Fruit fly (Drosophila melanogaster) whole organism, prepupa: ENCODE data around the gene CG5116.

Experiments used
- Blimp-1 ChIP-seq: fragments of 200-800 bp; sonication (Bioruptor generic); optimal IDR thresholded peaks from 3 replicates; lab custom pipeline; 2017; ENCODE audit warnings: missing biosample characterization, missing genetic modification characterization, mild to moderate bottlenecking, moderate library complexity, missing genetic modification reagents
- CG10631 ChIP-seq: fragments of 200-800 bp; sonication (Bioruptor generic); optimal IDR thresholded peaks from 2 replicates; lab custom pipeline; 2016; ENCODE audit warnings: missing biosample characterization, missing genetic modification characterization
- CG11762 ChIP-seq: fragments of 200-800 bp; sonication (Bioruptor generic); optimal IDR thresholded peaks from 3 replicates; lab custom pipeline; 2016; ENCODE audit warnings: missing biosample characterization, missing genetic modification characterization; ENCODE audit not compliant: insufficient read depth
- CG15336 ChIP-seq: fragments of 200-800 bp; sonication (Bioruptor generic); IDR thresholded peaks from 2 replicates; pipeline ENCODE4 v1.3.6; 2022; ENCODE audit warnings: missing biosample characterization, missing genetic modification characterization
- CG1621 ChIP-seq: fragments of 200-800 bp; sonication (Bioruptor generic); optimal IDR thresholded peaks from 3 replicates; lab custom pipeline; 2018; ENCODE audit warnings: missing biosample characterization, mild to moderate bottlenecking, missing genetic modification characterization
- CG16779 ChIP-seq: fragments of 200-800 bp; sonication (Bioruptor generic); optimal IDR thresholded peaks from 3 replicates; lab custom pipeline; 2017; ENCODE audit warnings: missing biosample characterization, mild to moderate bottlenecking, missing genetic modification characterization
- CG3032 ChIP-seq: fragments of 200-800 bp; optimal IDR thresholded peaks from 2 replicates; lab custom pipeline; 2019; ENCODE audit warnings: missing biosample characterization, mild to moderate bottlenecking, missing genetic modification characterization, moderate library complexity
- CG31627 ChIP-seq: fragments of 200-800 bp; sonication (Bioruptor generic); optimal IDR thresholded peaks from 3 replicates; lab custom pipeline; 2016; ENCODE audit warnings: missing biosample characterization, missing genetic modification characterization
- CG32006 ChIP-seq: fragments of 200-800 bp; sonication (Bioruptor generic); optimal IDR thresholded peaks from 3 replicates; lab custom pipeline; 2017; ENCODE audit warnings: missing biosample characterization, mild to moderate bottlenecking, missing genetic modification characterization
- CG34406 ChIP-seq: fragments of 200-800 bp; sonication (Bioruptor generic); optimal IDR thresholded peaks from 3 replicates; lab custom pipeline; 2016; ENCODE audit warnings: missing biosample characterization, missing genetic modification characterization
- CG4318 ChIP-seq: fragments of 200-800 bp; sonication (Bioruptor generic); optimal IDR thresholded peaks from 3 replicates; lab custom pipeline; 2017; ENCODE audit warnings: missing biosample characterization, mild to moderate bottlenecking, missing genetic modification characterization
- CG6276 ChIP-seq: fragments of 200-800 bp; sonication (Bioruptor generic); optimal IDR thresholded peaks from 2 replicates; lab custom pipeline; 2017; ENCODE audit warnings: missing biosample characterization, mild to moderate bottlenecking, missing genetic modification characterization
- CG6792 ChIP-seq: fragments of 200-800 bp; sonication (Bioruptor generic); optimal IDR thresholded peaks from 3 replicates; lab custom pipeline; 2016; ENCODE audit warnings: missing biosample characterization, missing genetic modification characterization
- CG6808 ChIP-seq: fragments of 200-800 bp; sonication (Bioruptor generic); optimal IDR thresholded peaks from 3 replicates; lab custom pipeline; 2017; ENCODE audit warnings: missing biosample characterization, missing genetic modification characterization, mild to moderate bottlenecking, moderate library complexity, missing genetic modification reagents
- CG6854 ChIP-seq: fragments of 200-800 bp; sonication (Bioruptor generic); optimal IDR thresholded peaks from 2 replicates; lab custom pipeline; 2017; ENCODE audit warnings: missing biosample characterization, mild to moderate bottlenecking, missing genetic modification characterization
- CG8319 ChIP-seq: fragments of 200-800 bp; sonication (Bioruptor generic); optimal IDR thresholded peaks from 3 replicates; lab custom pipeline; 2016; ENCODE audit warnings: missing biosample characterization, missing genetic modification characterization
- CG8632 ChIP-seq: fragments of 200-800 bp; sonication (Bioruptor generic); optimal IDR thresholded peaks from 3 replicates; lab custom pipeline; 2016; ENCODE audit warnings: missing biosample characterization, missing genetic modification characterization
- CG9139 ChIP-seq: fragments of 200-800 bp; sonication (Bioruptor generic); optimal IDR thresholded peaks from 3 replicates; lab custom pipeline; 2017; ENCODE audit warnings: missing biosample characterization, mild to moderate bottlenecking, missing genetic modification characterization
- Eip75B ChIP-seq: fragments of 200-800 bp; sonication (Bioruptor generic); optimal IDR thresholded peaks from 3 replicates; lab custom pipeline; 2016; ENCODE audit warnings: missing biosample characterization, missing genetic modification characterization
- Eip78C ChIP-seq: fragments of 200-800 bp; sonication (Bioruptor generic); peaks from one replicate; lab custom pipeline; 2016; ENCODE audit warnings: missing biosample characterization, missing genetic modification characterization
- Eip93F ChIP-seq: fragments of 200-800 bp; sonication (Bioruptor generic); optimal IDR thresholded peaks from 2 replicates; lab custom pipeline; 2016; ENCODE audit warnings: missing biosample characterization, mild to moderate bottlenecking, missing genetic modification characterization
- Ets21C ChIP-seq: fragments of 200-800 bp; sonication (Bioruptor generic); optimal IDR thresholded peaks from 3 replicates; lab custom pipeline; 2016; ENCODE audit warnings: missing biosample characterization, missing genetic modification characterization
- Ets96B ChIP-seq: fragments of 200-800 bp; optimal IDR thresholded peaks from 2 replicates; lab custom pipeline; 2019; ENCODE audit warnings: missing biosample characterization, mild to moderate bottlenecking, missing genetic modification characterization, moderate library complexity
- Hr39 ChIP-seq: fragments of 200-800 bp; sonication (Bioruptor generic); optimal IDR thresholded peaks from 2 replicates; lab custom pipeline; 2016; ENCODE audit warnings: missing biosample characterization, missing genetic modification characterization
- Lpt ChIP-seq: fragments of 200-800 bp; sonication (Bioruptor generic); optimal IDR thresholded peaks from 3 replicates; lab custom pipeline; 2016; ENCODE audit warnings: missing biosample characterization, missing genetic modification characterization
- Met ChIP-seq: fragments of 200-800 bp; sonication (Bioruptor generic); optimal IDR thresholded peaks from 3 replicates; lab custom pipeline; 2016; ENCODE audit warnings: missing biosample characterization, missing genetic modification characterization
- Smox ChIP-seq: fragments of 200-800 bp; sonication (Bioruptor generic); optimal IDR thresholded peaks from 3 replicates; lab custom pipeline; 2016; ENCODE audit warnings: missing biosample characterization, missing genetic modification characterization
- Sox102F ChIP-seq: fragments of 200-800 bp; sonication (Bioruptor generic); optimal IDR thresholded peaks from 2 replicates; lab custom pipeline; 2016; ENCODE audit warnings: missing biosample characterization, mild to moderate bottlenecking, missing genetic modification characterization
- Sox15 ChIP-seq: fragments of 200-800 bp; sonication (Bioruptor generic); optimal IDR thresholded peaks from 3 replicates; lab custom pipeline; 2016; ENCODE audit warnings: missing biosample characterization, missing genetic modification characterization
- acj6 ChIP-seq: fragments of 200-800 bp; sonication (Bioruptor generic); optimal IDR thresholded peaks from 3 replicates; lab custom pipeline; 2016; ENCODE audit warnings: missing biosample characterization, missing genetic modification characterization
- eg ChIP-seq: fragments of 200-800 bp; sonication (Bioruptor generic); IDR thresholded peaks from 3 replicates; pipeline ENCODE4 v1.3.6; 2022; ENCODE audit warnings: missing biosample characterization, missing genetic modification characterization
- esn ChIP-seq: fragments of 200-800 bp; sonication (Bioruptor generic); optimal IDR thresholded peaks from 2 replicates; lab custom pipeline; 2016; ENCODE audit warnings: missing biosample characterization, mild to moderate bottlenecking, missing genetic modification characterization, moderate library complexity
- fd59A ChIP-seq: fragments of 200-800 bp; sonication (Bioruptor generic); optimal IDR thresholded peaks from 2 replicates; lab custom pipeline; 2017; ENCODE audit warnings: missing biosample characterization, mild to moderate bottlenecking, missing genetic modification characterization, missing genetic modification reagents
- fd85E ChIP-seq: fragments of 200-800 bp; sonication (Bioruptor generic); optimal IDR thresholded peaks from 3 replicates; lab custom pipeline; 2016; ENCODE audit warnings: missing biosample characterization, missing genetic modification characterization
- fkh ChIP-seq: fragments of 200-800 bp; sonication (Bioruptor generic); optimal IDR thresholded peaks from 3 replicates; lab custom pipeline; 2017; ENCODE audit warnings: missing biosample characterization, mild to moderate bottlenecking, missing genetic modification characterization, moderate library complexity
- lz ChIP-seq: fragments of 200-800 bp; sonication (Bioruptor generic); optimal IDR thresholded peaks from 3 replicates; lab custom pipeline; 2016; ENCODE audit warnings: missing biosample characterization, missing genetic modification characterization
- pdm3 ChIP-seq: fragments of 200-800 bp; sonication (Bioruptor generic); optimal IDR thresholded peaks from 3 replicates; lab custom pipeline; 2016; ENCODE audit warnings: missing biosample characterization, missing genetic modification characterization
- salr ChIP-seq, 2 experiments: fragments of 200-800 bp; sonication (Bioruptor generic); optimal IDR thresholded peaks; 3 replicates each; lab custom pipeline; 2016 to 2018; ENCODE audit warnings: missing biosample characterization in 2 of 2, missing genetic modification characterization in 2 of 2, mild to moderate bottlenecking in 1 of 2
- ss ChIP-seq, 2 experiments: fragments of 200-800 bp; sonication (Bioruptor generic); optimal IDR thresholded peaks; 2 replicates in 1 of 2; 3 replicates in 1 of 2; lab custom pipeline; 2017 to 2018; ENCODE audit warnings: mild to moderate bottlenecking in 2 of 2, missing biosample characterization in 2 of 2, missing genetic modification characterization in 2 of 2, moderate library complexity in 1 of 2
- svp ChIP-seq: fragments of 200-800 bp; sonication (Bioruptor generic); peaks from one replicate; lab custom pipeline; 2016; ENCODE audit warnings: missing biosample characterization, missing genetic modification characterization
- topi ChIP-seq: fragments of 200-800 bp; sonication (Bioruptor generic); optimal IDR thresholded peaks from 3 replicates; lab custom pipeline; 2016; ENCODE audit warnings: missing biosample characterization, missing genetic modification characterization
- vri ChIP-seq: fragments of 200-800 bp; sonication (Bioruptor generic); optimal IDR thresholded peaks from 3 replicates; lab custom pipeline; 2016; ENCODE audit warnings: missing biosample characterization, mild to moderate bottlenecking, missing genetic modification characterization

The CG5116 gene

dm6 chr3R:25490778-25491664, 8.1 kb downstream of the CG5116 start, which contains the start of the genes Gnpat and CG5112 (continued):
- TF ChIP-seq Lpt (GFP tag; lab: Kevin White, UChicago) (no peak), CG16779 (peak; percentile 18), CG6808 (GFP tag; lab: Kevin White, UChicago) (peak; percentile 36), Ets96B (tag; lab: Kevin White, UChicago) (peak; percentile 28), CG6854 (GFP tag; lab: Kevin White, UChicago) (peak; percentile 21), Ets21C (GFP tag; lab: Kevin White, UChicago) (peak; percentile 1), CG8632 (GFP tag; lab: Kevin White, UChicago) (peak; percentile 50), CG8319 (GFP tag; lab: Kevin White, UChicago) (peak; percentile 5), fd85E (GFP tag; lab: Kevin White, UChicago) (no peak), pdm3 (GFP tag; lab: Kevin White, UChicago) (no peak), CG11762 (GFP tag; lab: Kevin White, UChicago) (no peak), acj6 (no peak), vri (GFP tag; lab: Kevin White, UChicago) (peak; percentile 9), CG4318 (GFP tag; lab: Kevin White, UChicago) (no peak), lz (GFP tag; lab: Kevin White, UChicago) (peak; percentile 16), esn (GFP tag; lab: Kevin White, UChicago) (peak; percentile 26), CG15336 (0 out of 2 replicates have a peak, but pooled peaks have one; percentile 20), salr (GFP tag; optimal IDR thresholded peaks at IDR 0.05; lab: Kevin White, UChicago) (no peak), CG1621 (peak; percentile 61), Sox102F (GFP tag; lab: Kevin White, UChicago) (peak; percentile 3), CG6792 (GFP tag; lab: Kevin White, UChicago) (no peak), CG10631 (GFP tag; lab: Kevin White, UChicago) (peak; percentile 42), Eip78C (GFP tag; lab: Kevin White, UChicago) (peak; percentile 44)

- TF ChIP-seq Ets21C (GFP tag; lab: Kevin White, UChicago) (no peak), CG9139 (peak; percentile 74), acj6 (no peak), salr (GFP tag; optimal IDR thresholded peaks at IDR 0.05; lab: Kevin White, UChicago) (peak in 1 of 2 experiments; percentile 25), pdm3 (GFP tag; lab: Kevin White, UChicago) (no peak), Blimp-1 (GFP tag; lab: Kevin White, UChicago) (no peak), CG6276 (GFP tag; lab: Kevin White, UChicago) (peak; percentile 70), topi (GFP tag; lab: Kevin White, UChicago) (peak; percentile 0), CG6854 (GFP tag; lab: Kevin White, UChicago) (peak; percentile 63), Hr39 (GFP tag; lab: Kevin White, UChicago) (no peak), Eip93F (GFP tag; lab: Kevin White, UChicago) (peak; percentile 47), Sox102F (GFP tag; lab: Kevin White, UChicago) (peak; percentile 20), CG10631 (GFP tag; lab: Kevin White, UChicago) (no peak), CG34406 (GFP tag; lab: Kevin White, UChicago) (no peak), Ets96B (tag; lab: Kevin White, UChicago) (peak; percentile 40), fkh (GFP tag; lab: Kevin White, UChicago) (no peak), CG16779 (peak; percentile 56), CG8632 (GFP tag; lab: Kevin White, UChicago) (peak; percentile 4), Met (peak; percentile 23), CG3032 (tag; lab: Kevin White, UChicago) (no peak), CG6808 (GFP tag; lab: Kevin White, UChicago) (peak; percentile 79), Sox15 (GFP tag; lab: Kevin White, UChicago) (no peak), eg (GFP tag; lab: Robert Waterston, UW) (no peak; the same call in 2 of the 3 replicates), fd59A (GFP tag; lab: Kevin White, UChicago) (no peak), Eip78C (GFP tag; lab: Kevin White, UChicago) (peak; percentile 71), CG32006 (GFP tag; lab: Kevin White, UChicago) (peak; percentile 18), CG31627 (GFP tag; lab: Kevin White, UChicago) (no peak), Eip75B (GFP tag; lab: Kevin White, UChicago) (peak; percentile 3), svp (GFP tag; lab: Kevin White, UChicago) (peak; percentile 75), CG1621 (peak; percentile 28), CG11762 (GFP tag; lab: Kevin White, UChicago) (peak; percentile 11), lz (GFP tag; lab: Kevin White, UChicago) (peak; percentile 1), ss (GFP tag; optimal IDR thresholded peaks at IDR 0.05; lab: Kevin White, UChicago) (peak; percentile 83 to 84), Smox (no peak)
Observed at dm6 chr3R:25493294-25494187, 10.6 kb downstream of the CG5116 start.
